Worm (Caenorhabditis elegans): Measurements from ENCODE around the gene T02H6.6.

The T02H6.6 gene

ce11 chrII:675822-676221 is 7.7 kb upstream of the T02H6.6 start:
- TF ChIP-seq ceh-63 (GFP tag; optimal IDR thresholded peaks at IDR 0.05) = no peak
- TF ChIP-seq fos-1 (tag; optimal IDR thresholded peaks at IDR 0.05) = no peak
- TF ChIP-seq nhr-12 (tag; optimal IDR thresholded peaks at IDR 0.05) = no peak
- TF ChIP-seq lin-15B (tag; optimal IDR thresholded peaks at IDR 0.05) = no peak
- TF ChIP-seq egl-13 (tag; optimal IDR thresholded peaks at IDR 0.05) = no peak
- no peak for TF ChIP-seq aha-1 (tag; optimal IDR thresholded peaks at IDR 0.05)
- TF ChIP-seq ama-1 (optimal IDR thresholded peaks at IDR 0.05) = no peak
- no peak for TF ChIP-seq ets-5 (GFP tag; IDR thresholded peaks at IDR 0.05)
- TF ChIP-seq unc-30 (tag; optimal IDR thresholded peaks at IDR 0.05) = no peak
- no peak for TF ChIP-seq lir-3 (tag; optimal IDR thresholded peaks at IDR 0.05; ENCODE audit: poor library complexity)
- no peak for TF ChIP-seq nhr-11 (tag; optimal IDR thresholded peaks at IDR 0.05)
- TF ChIP-seq lin-14 (GFP tag; optimal IDR thresholded peaks at IDR 0.05) = no peak
- no peak for TF ChIP-seq ztf-11 (tag; optimal IDR thresholded peaks at IDR 0.05)
- TF ChIP-seq pag-3 (tag; optimal IDR thresholded peaks at IDR 0.05; ENCODE audit: borderline replicate concordance, insufficient read depth) = no peak
- TF ChIP-seq sptf-1 (tag; optimal IDR thresholded peaks at IDR 0.05) = no peak
- TF ChIP-seq nhr-76 (tag; optimal IDR thresholded peaks at IDR 0.05) = no peak

- TF ChIP-seq unc-98 (GFP tag; IDR thresholded peaks at IDR 0.05) (no peak), hpl-2 (GFP tag; optimal IDR thresholded peaks at IDR 0.05) (no peak), lin-15B (tag; optimal IDR thresholded peaks at IDR 0.05) (no peak), ces-1 (GFP tag; optimal IDR thresholded peaks at IDR 0.05) (no peak)
These were observed 5.0 kb upstream of the T02H6.6 start, which contains the start of gene T02H6.9 for ce11 chrII:678581-678980. Gene T02H6.9 (plus strand): TSS chrII:678881.

- TF ChIP-seq nhr-84 (tag; optimal IDR thresholded peaks at IDR 0.05) = no peak
- TF ChIP-seq mdl-1 (tag; optimal IDR thresholded peaks at IDR 0.05) = no peak
- TF ChIP-seq aly-2 (tag; optimal IDR thresholded peaks at IDR 0.05) = no peak
- no peak for TF ChIP-seq hlh-17 (GFP tag; optimal IDR thresholded peaks at IDR 0.05; ENCODE audit: borderline replicate concordance)
- no peak for TF ChIP-seq vab-15 (tag; optimal IDR thresholded peaks at IDR 0.05)
- no peak for TF ChIP-seq efl-3 (GFP tag; optimal IDR thresholded peaks at IDR 0.05)
- no peak for TF ChIP-seq tbx-2 (tag; optimal IDR thresholded peaks at IDR 0.05)
- no peak for TF ChIP-seq ets-5 (GFP tag; IDR thresholded peaks at IDR 0.05)
- TF ChIP-seq fkh-4 (tag; optimal IDR thresholded peaks at IDR 0.05; ENCODE audit: borderline replicate concordance) = no peak
- no peak for TF ChIP-seq sptf-1 (tag; optimal IDR thresholded peaks at IDR 0.05)
- no peak for TF ChIP-seq nhr-237 (tag; optimal IDR thresholded peaks at IDR 0.05)
- TF ChIP-seq snpc-4 (tag; optimal IDR thresholded peaks at IDR 0.05) = no peak
- no peak for TF ChIP-seq lin-15B (tag; optimal IDR thresholded peaks at IDR 0.05)
- no peak for TF ChIP-seq grh-1 (GFP tag; IDR thresholded peaks at IDR 0.05)
- TF ChIP-seq nhr-12 (tag; optimal IDR thresholded peaks at IDR 0.05) = no peak
- no peak for TF ChIP-seq hlh-4 (tag; optimal IDR thresholded peaks at IDR 0.05)
- no peak for TF ChIP-seq elt-2 (tag; optimal IDR thresholded peaks at IDR 0.05)
These were observed 3.0 kb upstream of the T02H6.6 start, which contains the start of the genes T02H6.10 and T02H6.8 for ce11 chrII:680612-681011. Gene T02H6.10 (minus strand): TSS chrII:680712. Gene T02H6.8 (plus strand): TSS chrII:680832.

ce11 chrII:682326-682725 is 1.2 kb upstream of the T02H6.6 start, which contains the start of gene T02H6.7:
Gene T02H6.7 (plus strand): TSS chrII:682626.
- TF ChIP-seq blmp-1 (tag; optimal IDR thresholded peaks at IDR 0.05) (no peak), nhr-28 (tag; optimal IDR thresholded peaks at IDR 0.05) (no peak), zip-4 (GFP tag; optimal IDR thresholded peaks at IDR 0.05) (no peak)

DNA sequence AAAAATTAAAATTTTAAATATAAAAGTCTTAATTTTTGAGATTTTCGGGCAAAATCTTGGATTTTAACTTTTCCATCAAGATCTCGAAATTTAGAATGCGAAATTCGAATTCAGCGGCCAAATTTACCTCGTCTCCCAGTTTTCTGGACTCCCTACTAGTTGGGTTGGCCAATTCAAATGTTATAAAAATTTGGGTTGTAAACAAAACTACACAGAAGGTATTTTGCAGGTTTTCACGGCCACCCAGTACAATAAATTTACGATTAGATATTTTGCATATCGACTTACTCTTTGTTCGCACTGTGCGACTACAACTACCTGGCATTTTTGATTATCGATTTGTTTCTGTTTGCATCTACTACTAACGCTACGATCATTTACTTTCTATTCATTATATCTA is 1.2 kb downstream of the T02H6.6 start, which contains the start of gene T02H6.5:
Gene T02H6.5, plus strand, starts transcription at position 301 of the 400 bp plus-strand sequence.
- no peak for TF ChIP-seq tlp-1 (tag; optimal IDR thresholded peaks at IDR 0.05)
- no peak for TF ChIP-seq fos-1 (tag; optimal IDR thresholded peaks at IDR 0.05)
- TF ChIP-seq sox-4 (tag; optimal IDR thresholded peaks at IDR 0.05) = no peak
- TF ChIP-seq ztf-11 (tag; optimal IDR thresholded peaks at IDR 0.05) = no peak
